Worm (Caenorhabditis elegans): Measurements from ENCODE around the gene mig-13.

- TF ChIP-seq alr-1 (tag; optimal IDR thresholded peaks at IDR 0.05; ENCODE audit: borderline replicate concordance) (no peak), elt-2 (tag; optimal IDR thresholded peaks at IDR 0.05) (no peak), nhr-47 (tag; optimal IDR thresholded peaks at IDR 0.05) (no peak), aly-2 (tag; optimal IDR thresholded peaks at IDR 0.05) (no peak), nhr-11 (tag; optimal IDR thresholded peaks at IDR 0.05) (no peak)
Measured at ce11 chrX:4800892-4801291, 964 bp upstream of the mig-13 start.

All from whole organism, L1 larva.